Fruit fly (Drosophila melanogaster): ENCODE results near the gene dpr19.
A peak's percentile ranks its signal among the peaks of the same experiment; 100 is the strongest.

Gene dpr19

DNA sequence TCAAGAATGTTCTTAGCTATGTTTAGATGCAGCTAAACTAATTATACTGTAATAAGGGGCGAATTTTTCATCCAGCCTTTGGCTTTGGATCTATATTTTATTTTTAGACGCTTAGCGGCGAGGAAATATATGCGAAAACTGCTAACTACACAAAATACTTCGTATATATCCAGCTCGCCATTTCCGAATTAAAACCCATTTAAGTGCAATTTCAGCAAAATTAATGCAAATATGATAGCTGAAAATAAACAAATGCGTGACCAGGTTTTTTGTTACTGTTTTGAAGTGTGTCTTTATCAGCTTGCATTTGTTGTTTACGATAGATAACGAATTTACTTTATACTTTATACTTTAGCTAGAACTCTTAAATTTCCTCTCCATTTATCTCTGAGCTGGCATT is 19.1 kb downstream of the dpr19 start:
- TF ChIP-seq CTCF (optimal IDR thresholded peaks at IDR 0.05): no peak
- no peak for TF ChIP-seq CG8478 (optimal IDR thresholded peaks at IDR 0.05)

DNA sequence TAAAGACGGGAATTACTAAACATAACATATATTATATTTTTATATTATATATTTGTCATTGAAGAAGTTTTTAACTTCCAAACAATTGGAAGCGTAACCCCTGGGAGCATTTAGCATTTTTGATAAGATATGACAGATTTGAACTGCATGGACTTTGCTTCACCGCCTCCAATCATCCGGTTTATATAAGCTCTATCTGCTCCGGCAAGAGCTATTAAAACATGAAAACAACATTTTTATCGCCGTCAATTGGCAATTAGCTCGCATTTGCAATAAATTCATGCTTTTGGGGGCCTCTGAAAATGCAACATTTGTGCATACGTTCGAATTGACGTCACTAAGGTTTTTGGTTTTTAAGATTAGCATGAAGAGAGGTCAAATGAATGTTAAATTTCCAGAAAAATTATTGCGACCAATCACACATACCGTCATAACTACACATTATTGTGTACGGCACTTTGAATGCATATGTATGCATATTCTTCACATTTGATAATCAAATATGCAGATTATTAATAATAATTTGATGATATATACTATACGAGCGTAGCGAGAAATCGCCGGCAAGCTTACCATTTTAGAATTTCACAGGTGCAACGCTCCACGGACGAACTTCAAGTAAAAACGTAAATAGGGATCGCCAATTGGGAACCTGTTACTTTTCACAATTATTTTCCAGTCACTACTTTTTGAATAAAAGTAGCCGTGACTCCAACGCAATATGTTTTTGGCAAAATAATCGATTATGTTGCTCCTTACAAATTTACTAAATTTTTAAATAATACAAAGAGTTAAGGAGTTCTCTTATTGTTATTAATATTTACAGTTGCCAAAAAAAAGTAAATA is 19.9 kb downstream of the dpr19 start, which contains the start of gene Mdh1:
TSS of gene Mdh1 (minus strand) at position 691 of the 846 bp plus-strand sequence.
- TF ChIP-seq CTCF (optimal IDR thresholded peaks at IDR 0.05) (no peak), CG8478 (optimal IDR thresholded peaks at IDR 0.05) (no peak)

DNA sequence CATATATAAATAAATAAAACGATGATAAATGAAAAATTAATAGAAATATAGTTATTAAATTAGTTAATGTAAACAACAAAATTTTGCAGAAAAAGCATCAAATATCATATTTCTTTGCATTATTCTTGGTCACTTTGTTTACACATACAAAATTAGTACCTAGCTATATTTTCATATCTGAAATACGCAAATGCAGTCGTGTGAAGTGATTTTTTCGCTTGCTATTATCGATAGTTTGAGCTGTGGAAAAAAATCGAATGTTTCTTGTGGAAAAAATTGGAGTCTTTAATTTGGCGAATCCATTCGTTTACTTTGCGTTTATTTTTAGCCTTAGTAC is 20.5 kb downstream of the dpr19 start, which contains the start of gene Cnot4:
TSS of gene Cnot4 (plus strand) at position 229 of the 337 bp plus-strand sequence.
- TF ChIP-seq CTCF (optimal IDR thresholded peaks at IDR 0.05) (no peak), CG8478 (optimal IDR thresholded peaks at IDR 0.05) (no peak)

DNA sequence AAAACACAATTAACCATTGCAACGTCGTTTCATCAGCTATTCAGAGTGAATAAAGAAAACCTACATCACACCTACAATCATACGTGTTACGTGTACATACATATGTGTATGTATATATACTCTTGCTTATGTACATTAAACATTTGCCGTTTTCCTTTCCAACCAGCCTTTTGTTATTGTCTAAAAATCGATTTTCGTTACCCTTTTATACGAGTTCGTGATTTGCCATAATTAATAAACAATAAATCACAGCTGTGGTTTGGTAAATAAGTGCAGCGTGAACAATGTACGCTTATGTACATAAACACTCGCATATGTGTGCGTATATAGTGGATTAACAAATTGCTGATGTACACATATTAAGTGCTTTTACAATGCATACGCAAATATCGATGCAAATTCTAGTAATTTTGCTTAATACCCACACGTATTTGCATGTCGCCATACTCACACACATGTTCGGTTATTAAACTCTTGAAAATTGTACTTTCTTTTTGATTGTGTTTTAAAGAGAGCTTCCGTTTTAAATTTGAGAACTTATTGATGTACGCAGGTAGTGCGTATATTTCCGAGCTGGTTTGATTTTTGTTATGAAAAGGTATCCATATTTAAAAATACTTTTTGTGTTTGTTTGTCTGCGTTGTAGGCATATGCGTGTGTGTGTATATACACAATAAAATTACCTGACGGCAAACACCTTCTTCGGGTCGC is 21.1 kb downstream of the dpr19 start:
- TF ChIP-seq CG8478 (optimal IDR thresholded peaks at IDR 0.05) (no peak), CTCF (optimal IDR thresholded peaks at IDR 0.05) (no peak)

DNA sequence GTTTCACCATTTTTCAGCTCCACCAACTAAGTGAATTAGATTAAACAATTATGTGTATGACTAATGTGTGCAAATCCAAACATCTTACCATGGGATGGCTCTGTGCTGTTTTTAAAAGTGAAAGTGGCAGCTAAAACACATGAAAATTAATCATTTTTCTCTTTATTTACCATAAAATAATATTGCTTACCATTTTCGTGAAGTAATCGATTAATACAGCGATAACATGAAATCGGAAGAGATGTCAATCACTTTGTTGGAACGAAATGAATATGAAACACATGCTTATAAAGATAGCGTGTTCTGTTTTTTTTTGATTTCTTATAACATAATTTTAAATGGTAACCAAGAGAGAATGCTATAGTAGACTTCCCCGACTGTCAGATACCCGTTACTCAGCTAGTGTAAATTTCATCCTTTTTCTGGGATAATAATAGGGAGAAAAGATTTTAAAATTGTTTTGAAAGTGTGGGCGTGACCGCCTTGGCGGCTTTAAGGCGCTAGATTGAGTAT is 27.9 kb downstream of the dpr19 start:
- TF ChIP-seq CG8478 (optimal IDR thresholded peaks at IDR 0.05): no peak
- no peak for TF ChIP-seq CTCF (optimal IDR thresholded peaks at IDR 0.05)

DNA sequence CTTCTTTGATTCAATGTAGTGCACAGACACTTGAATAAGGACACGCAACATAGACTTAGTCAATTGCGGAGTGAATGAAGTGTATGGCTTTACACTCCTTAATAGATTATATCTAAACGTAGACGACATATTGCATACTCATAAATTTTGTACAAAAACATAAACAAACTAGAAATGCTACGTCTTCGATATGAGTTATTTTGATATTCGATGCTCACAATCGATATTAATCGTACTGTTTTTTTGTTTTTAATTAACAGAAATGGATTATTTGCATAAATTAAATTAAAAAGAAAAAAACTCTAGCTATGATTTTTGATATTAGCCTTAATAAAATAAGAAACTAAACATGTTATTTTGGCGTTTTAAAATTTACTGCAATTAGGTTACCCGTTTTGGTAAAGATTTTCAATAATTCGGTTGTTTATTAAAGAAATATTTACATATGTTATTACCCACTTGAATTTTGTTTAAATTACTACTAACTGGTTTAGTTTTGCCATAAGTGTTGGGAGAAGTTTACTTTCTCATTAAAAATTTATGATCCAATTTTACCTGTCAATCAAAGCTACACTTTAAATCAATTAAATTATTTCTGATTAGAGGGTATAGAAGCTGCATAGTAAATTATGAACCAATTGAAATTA is 29.2 kb downstream of the dpr19 start, which contains the start of the genes CG17768, LSm-4 and Ir31a:
TSS of gene CG17768 (minus strand) at position 196 of the 647 bp plus-strand sequence.
TSS of gene LSm-4 (minus strand) at position 196 of the 647 bp plus-strand sequence.
TSS of gene Ir31a (plus strand) at position 558 of the 647 bp plus-strand sequence.
- TF ChIP-seq CG8478 (optimal IDR thresholded peaks at IDR 0.05) (no peak), CTCF (optimal IDR thresholded peaks at IDR 0.05) (no peak)

DNA sequence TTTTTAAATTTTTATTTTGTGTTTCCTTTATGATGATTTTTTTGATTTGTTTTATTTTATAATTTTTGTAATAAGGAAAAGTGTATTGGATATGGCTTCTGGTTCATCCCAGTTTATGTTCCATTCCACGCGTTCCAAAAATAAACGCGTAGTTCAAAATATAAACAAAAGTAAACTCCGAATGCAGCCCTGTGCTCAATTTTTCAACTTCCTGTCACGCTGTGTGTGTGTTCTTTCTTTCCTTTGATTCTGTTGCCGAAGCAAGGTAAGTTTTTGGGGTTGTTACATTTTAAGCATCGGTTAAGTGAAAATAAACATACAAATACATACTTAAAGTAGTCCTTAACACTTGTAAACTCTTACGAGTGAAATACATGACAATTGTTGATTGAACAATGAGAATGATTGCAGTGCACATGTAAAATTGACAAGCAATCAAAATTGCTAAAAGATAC is 32.2 kb downstream of the dpr19 start, which contains the start of the genes Ip259 and RpS27A:
TSS of gene Ip259 (plus strand) at position 231 of the 455 bp plus-strand sequence.
TSS of gene RpS27A (plus strand) at position 231 of the 455 bp plus-strand sequence.
- TF ChIP-seq CTCF (optimal IDR thresholded peaks at IDR 0.05): peak in 1 of 2 experiments; percentile 11
- no peak for TF ChIP-seq CG8478 (optimal IDR thresholded peaks at IDR 0.05)

DNA sequence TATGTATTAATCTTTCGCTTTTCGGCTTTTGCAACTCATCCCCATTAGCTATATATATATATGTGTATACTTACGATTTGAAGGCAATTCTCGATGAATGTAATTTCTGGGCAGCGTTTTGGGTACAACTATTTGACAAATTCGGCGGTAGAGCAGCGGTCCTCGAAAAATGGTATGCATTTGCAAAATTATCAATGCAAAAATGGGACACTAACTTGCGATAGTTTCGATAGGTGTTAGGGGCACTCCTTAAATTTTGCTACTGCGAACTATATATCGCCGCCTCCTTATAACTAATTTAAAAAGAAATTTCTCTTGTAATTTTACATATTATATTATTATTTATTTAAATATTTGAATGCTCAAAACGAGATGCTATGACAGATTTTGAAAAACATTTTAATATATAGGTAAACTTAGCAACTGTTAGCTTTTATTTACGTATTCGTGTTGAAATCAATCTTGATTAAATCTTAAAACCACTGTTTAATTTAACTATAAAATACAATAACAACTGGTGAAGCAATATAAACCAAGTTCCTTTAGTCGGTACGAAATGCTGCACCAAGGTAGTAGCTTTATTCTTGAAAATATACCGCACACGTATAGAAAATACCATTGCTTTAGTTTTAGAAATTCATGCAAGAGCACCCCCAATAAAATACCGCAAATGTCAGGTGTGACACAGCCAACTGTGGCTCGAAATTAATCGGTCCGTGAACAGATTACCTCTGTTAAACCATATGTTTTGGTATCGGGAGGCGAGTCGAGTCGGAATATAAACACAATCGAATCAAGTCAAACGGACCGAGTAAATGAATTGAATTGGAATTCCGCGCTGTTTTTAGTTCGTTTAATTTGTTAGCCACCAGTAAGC is 37.5 kb downstream of the dpr19 start, which contains the start of the genes CG5355 and Klp31E:
TSS of gene CG5355 (minus strand) at position 213 of the 877 bp plus-strand sequence.
TSS of gene Klp31E (plus strand) at position 767 of the 877 bp plus-strand sequence.
- TF ChIP-seq CTCF (optimal IDR thresholded peaks at IDR 0.05) (no peak), CG8478 (optimal IDR thresholded peaks at IDR 0.05) (no peak)

DNA sequence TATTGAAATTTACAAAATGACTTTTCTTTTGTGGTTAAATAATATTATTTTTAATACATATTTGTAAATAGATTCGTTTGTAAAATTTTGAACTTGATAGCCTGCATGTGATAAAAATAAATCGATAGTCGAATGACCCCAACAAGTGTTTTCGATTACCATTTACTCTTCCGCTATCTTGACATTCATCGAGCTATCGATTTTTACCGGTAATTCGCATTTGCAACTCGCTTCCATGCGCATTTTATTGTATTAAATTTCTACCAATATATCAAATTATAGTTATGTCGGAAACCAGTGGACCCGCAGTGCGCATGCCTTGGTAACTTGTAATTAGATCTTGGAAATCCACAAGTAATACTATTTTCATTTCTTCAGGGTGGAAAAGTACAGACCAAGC is 43.0 kb downstream of the dpr19 start, which contains the start of gene RfC3:
TSS of gene RfC3 (plus strand) at position 210 of the 400 bp plus-strand sequence.
- TF ChIP-seq CG8478 (optimal IDR thresholded peaks at IDR 0.05): no peak
- no peak for TF ChIP-seq CTCF (optimal IDR thresholded peaks at IDR 0.05)

DNA sequence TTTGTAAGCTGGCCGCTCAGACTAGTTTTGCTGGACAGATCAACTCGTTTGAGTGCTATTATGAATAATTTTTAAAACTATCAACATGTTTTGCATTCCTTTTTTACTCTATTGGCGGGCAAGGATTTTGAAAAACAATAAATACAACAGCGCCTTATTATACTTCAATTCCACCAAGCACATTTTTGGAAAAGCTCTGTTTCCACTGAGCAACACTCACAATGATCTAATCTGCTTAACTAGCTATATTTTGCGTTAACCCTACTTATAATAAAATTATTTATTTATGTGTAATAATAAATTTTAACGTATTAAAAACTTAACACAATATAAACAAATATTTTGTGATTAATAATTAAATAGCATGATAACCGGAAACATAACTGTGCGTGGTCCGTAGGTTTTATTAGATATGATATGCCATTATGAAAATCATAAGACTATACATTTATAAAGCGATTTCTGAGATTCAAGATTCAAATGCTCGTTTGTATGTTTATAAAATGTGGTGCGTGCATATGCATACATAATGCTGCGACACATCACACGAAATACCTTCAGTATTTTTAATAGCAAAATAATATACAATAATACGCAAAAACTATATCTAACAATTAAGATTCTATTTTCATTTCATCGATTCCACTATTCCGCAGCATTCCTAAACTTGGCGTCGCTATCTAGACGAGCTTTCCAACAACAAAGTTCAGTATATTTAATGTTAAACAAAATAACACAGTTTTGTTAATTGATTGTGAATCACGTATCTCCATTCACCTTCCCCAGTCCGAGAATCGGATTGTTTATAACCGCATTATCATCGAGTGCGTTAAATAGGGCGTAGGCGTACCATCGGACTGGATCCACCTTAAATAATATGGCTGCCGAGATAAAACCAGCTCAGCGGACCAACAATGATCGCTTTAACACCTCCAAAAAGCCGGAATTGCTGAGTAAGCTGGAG is 47.0 kb downstream of the dpr19 start, which contains the start of the genes pie and Wdfy2:
TSS of gene pie (minus strand) at position 138 of the 964 bp plus-strand sequence.
TSS of gene Wdfy2 (plus strand) at position 649 of the 964 bp plus-strand sequence.
- no peak for TF ChIP-seq CG8478 (optimal IDR thresholded peaks at IDR 0.05)
- no peak for TF ChIP-seq CTCF (optimal IDR thresholded peaks at IDR 0.05)

DNA sequence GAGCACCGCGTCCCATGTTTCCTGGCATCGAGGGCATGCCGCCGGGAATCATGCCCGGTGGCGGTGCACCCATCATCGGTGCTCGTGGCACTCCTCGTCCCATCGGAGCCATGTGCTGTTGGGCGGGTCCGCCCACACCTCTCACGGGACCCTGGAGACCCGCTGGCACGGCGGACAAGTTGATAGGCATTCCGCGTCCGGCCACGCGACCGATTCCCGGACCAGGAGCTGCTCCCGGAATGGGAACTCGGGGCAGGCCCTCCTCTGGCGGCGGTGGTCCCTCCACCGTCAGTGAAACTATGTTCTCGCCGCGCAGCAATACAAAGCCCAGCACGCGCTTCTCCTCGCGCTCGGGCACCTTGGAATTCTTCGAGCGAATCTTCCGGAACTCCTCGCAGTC is 49.6 kb downstream of the dpr19 start:
- TF ChIP-seq CG8478 (optimal IDR thresholded peaks at IDR 0.05): no peak
- no peak for TF ChIP-seq CTCF (optimal IDR thresholded peaks at IDR 0.05)

DNA sequence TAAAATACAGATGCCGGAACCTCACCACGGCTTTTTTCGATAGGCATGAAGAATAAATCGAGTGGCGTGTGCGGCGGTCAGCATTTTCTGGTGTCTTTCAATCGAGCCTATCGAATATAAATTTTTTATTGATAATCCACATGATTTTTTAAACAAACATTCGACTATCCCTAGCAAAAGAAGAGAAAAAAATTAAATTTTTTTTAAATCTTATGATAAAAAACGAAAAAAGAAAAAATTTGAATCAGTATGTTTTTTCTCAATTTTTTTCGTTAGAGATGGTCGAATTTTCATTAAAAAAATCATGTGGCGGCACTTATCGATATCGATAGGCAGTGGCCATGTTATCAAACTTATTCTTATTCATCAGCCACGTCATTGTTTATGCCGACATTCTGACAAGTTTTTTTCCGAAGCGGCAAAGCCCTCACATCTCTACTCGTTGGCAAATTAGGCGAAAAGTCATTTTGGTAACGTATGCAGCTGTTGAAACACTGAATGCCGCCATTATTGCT is 50.6 kb downstream of the dpr19 start, which contains the start of the genes SmB and KdelR:
TSS of gene SmB (minus strand) at position 94 of the 515 bp plus-strand sequence.
TSS of gene KdelR (plus strand) at position 354 of the 515 bp plus-strand sequence.
- TF ChIP-seq CG8478 (optimal IDR thresholded peaks at IDR 0.05): no peak
- no peak for TF ChIP-seq CTCF (optimal IDR thresholded peaks at IDR 0.05)

Data from S2 (cell line).